Fruit fly (Drosophila melanogaster) whole organism, embryonic: ENCODE results near the gene CG6959.
A peak's percentile ranks its signal among the peaks of the same experiment; 100 is the strongest.

Experiments
- CG10462 ChIP-seq: fragments of 200-800 bp; sonication (Bioruptor generic); optimal IDR thresholded peaks from 2 replicates; lab custom pipeline; 2016; ENCODE audit warnings: missing biosample characterization, missing genetic modification characterization
- CG10654 ChIP-seq: fragments of 200-800 bp; sonication (Bioruptor generic); optimal IDR thresholded peaks from 2 replicates; lab custom pipeline; 2016; ENCODE audit warnings: missing biosample characterization, missing genetic modification characterization
- CG11093 ChIP-seq: fragments of 200-800 bp; sonication (Bioruptor generic); IDR thresholded peaks from 3 replicates; pipeline ENCODE4 v1.3.6; 2022; ENCODE audit warnings: missing biosample characterization, missing genetic modification characterization
- CG12299 ChIP-seq: fragments of 200-800 bp; sonication (Bioruptor generic); optimal IDR thresholded peaks from 2 replicates; lab custom pipeline; 2018; ENCODE audit warnings: missing biosample characterization, mild to moderate bottlenecking, missing genetic modification characterization
- CG13894 ChIP-seq: fragments of 200-800 bp; sonication (Bioruptor generic); optimal IDR thresholded peaks from 3 replicates; lab custom pipeline; 2018; ENCODE audit warnings: missing biosample characterization, mild to moderate bottlenecking, missing genetic modification characterization, moderate library complexity
- CG14667 ChIP-seq: fragments of 200-800 bp; sonication (Bioruptor generic); IDR thresholded peaks from 2 replicates; pipeline ENCODE4 v1.3.6; 2022; ENCODE audit warnings: missing biosample characterization, missing genetic modification characterization
- CG17186 ChIP-seq: fragments of 200-800 bp; sonication (Bioruptor generic); optimal IDR thresholded peaks from 3 replicates; lab custom pipeline; 2017; ENCODE audit warnings: missing biosample characterization, missing genetic modification reagents, missing genetic modification characterization
- CG1792 ChIP-seq: fragments of 200-800 bp; sonication (Bioruptor generic); optimal IDR thresholded peaks from 2 replicates; lab custom pipeline; 2016; ENCODE audit warnings: missing biosample characterization, missing genetic modification characterization
- CG42726 ChIP-seq: fragments of 200-800 bp; sonication (Bioruptor generic); IDR thresholded peaks from 2 replicates; pipeline ENCODE4 v1.3.6; 2022; ENCODE audit warnings: missing biosample characterization, missing genetic modification characterization; ENCODE audit not compliant: partially characterized antibody
- CG4854 ChIP-seq: fragments of 200-800 bp; sonication (Bioruptor generic); optimal IDR thresholded peaks from 2 replicates; lab custom pipeline; 2016; ENCODE audit warnings: missing biosample characterization, missing genetic modification characterization, inconsistent platforms
- CG5180 ChIP-seq: fragments of 200-800 bp; sonication (Bioruptor generic); optimal IDR thresholded peaks from 3 replicates; lab custom pipeline; 2017; ENCODE audit warnings: missing biosample characterization, missing genetic modification characterization, mild to moderate bottlenecking, moderate library complexity, missing genetic modification reagents
- CG5953 ChIP-seq: fragments of 200-800 bp; sonication (Bioruptor generic); IDR thresholded peaks from 2 replicates; pipeline ENCODE4 v1.3.6; 2022; ENCODE audit warnings: missing biosample characterization, missing genetic modification characterization
- CG7556 ChIP-seq: fragments of 200-800 bp; sonication (Bioruptor generic); optimal IDR thresholded peaks from 2 replicates; lab custom pipeline; 2017; ENCODE audit warnings: missing biosample characterization, mild to moderate bottlenecking, missing genetic modification characterization
- CG8388 ChIP-seq: fragments of 200-800 bp; sonication (Bioruptor generic); optimal IDR thresholded peaks from 2 replicates; lab custom pipeline; 2019; ENCODE audit warnings: missing biosample characterization, mild to moderate bottlenecking, missing genetic modification characterization, moderate library complexity
- CkIIα-i1 ChIP-seq: fragments of 200-800 bp; sonication (Bioruptor generic); IDR thresholded peaks from 2 replicates; pipeline ENCODE4 v1.3.6; 2022; ENCODE audit warnings: missing biosample characterization, missing genetic modification characterization
- D ChIP-seq, 2 experiments: fragments of 200-800 bp in 1 of 2; fragments of >200 bp in 1 of 2; sonication (Bioruptor generic) in 1 of 2; optimal IDR thresholded peaks; 2 replicates in 1 of 2; 3 replicates in 1 of 2; lab custom pipeline; 2017; ENCODE audit warnings: mild to moderate bottlenecking in 1 of 2, missing biosample characterization in 1 of 2, missing genetic modification characterization in 1 of 2, missing genetic modification reagents in 1 of 2
- Dfd ChIP-seq, 2 experiments: fragments of >200 bp; optimal IDR thresholded peaks; 2 replicates each; lab custom pipeline; 2017; ENCODE audit warnings: missing biosample characterization in 2 of 2, missing genetic modification characterization in 2 of 2
- Dip3 ChIP-seq: fragments of 200-800 bp; sonication (Bioruptor generic); optimal IDR thresholded peaks from 3 replicates; lab custom pipeline; 2016; ENCODE audit warnings: missing biosample characterization, missing genetic modification characterization
- Fer2 ChIP-seq: fragments of 200-800 bp; sonication (Bioruptor generic); optimal IDR thresholded peaks from 2 replicates; lab custom pipeline; 2018; ENCODE audit warnings: missing biosample characterization, mild to moderate bottlenecking, missing genetic modification characterization, moderate library complexity
- GATAe ChIP-seq: fragments of 200-800 bp; sonication (Bioruptor generic); conservative IDR thresholded peaks from 2 replicates; pipeline ENCODE4 v1.3.6; 2022; ENCODE audit warnings: missing biosample characterization, missing genetic modification characterization
- HLH3B ChIP-seq: fragments of 200-800 bp; sonication (Bioruptor generic); IDR thresholded peaks from 2 replicates; pipeline ENCODE4 v1.3.6; 2022; ENCODE audit warnings: missing biosample characterization, missing genetic modification characterization
- Hr39 ChIP-seq: fragments of >200 bp; optimal IDR thresholded peaks from 2 replicates; lab custom pipeline; 2017
- MBD-R2 ChIP-seq: fragments of 200-800 bp; sonication (Bioruptor generic); IDR thresholded peaks from 2 replicates; pipeline ENCODE4 v1.3.6; 2022; ENCODE audit warnings: missing biosample characterization, missing genetic modification characterization
- Med ChIP-seq: fragments of 200-800 bp; sonication (Bioruptor generic); peaks from one replicate; lab custom pipeline; 2016; ENCODE audit warnings: missing biosample characterization, missing genetic modification characterization, mild to moderate bottlenecking, inconsistent platforms, moderate library complexity
- Meics ChIP-seq: fragments of 200-800 bp; sonication (Bioruptor generic); optimal IDR thresholded peaks from 2 replicates; lab custom pipeline; 2017; ENCODE audit warnings: missing biosample characterization, mild to moderate bottlenecking, missing genetic modification characterization
- Neu2 ChIP-seq: fragments of 200-800 bp; sonication (Bioruptor generic); optimal IDR thresholded peaks from 3 replicates; lab custom pipeline; 2016; ENCODE audit warnings: missing biosample characterization, missing genetic modification characterization, borderline replicate concordance
- Oli ChIP-seq: fragments of 200-800 bp; sonication (Bioruptor generic); optimal IDR thresholded peaks from 2 replicates; lab custom pipeline; 2018; ENCODE audit warnings: missing biosample characterization, mild to moderate bottlenecking, missing genetic modification characterization, moderate library complexity
- Ptx1 ChIP-seq: fragments of 200-800 bp; sonication (Bioruptor generic); IDR thresholded peaks from 2 replicates; pipeline ENCODE4 v1.3.6; 2022; ENCODE audit warnings: missing biosample characterization, missing genetic modification characterization
- Ssrp ChIP-seq: fragments of 200-800 bp; sonication (Bioruptor generic); optimal IDR thresholded peaks from 2 replicates; lab custom pipeline; 2018; ENCODE audit warnings: missing biosample characterization, mild to moderate bottlenecking, missing genetic modification characterization, moderate library complexity
- az2 ChIP-seq: fragments of 200-800 bp; sonication (Bioruptor generic); optimal IDR thresholded peaks from 3 replicates; lab custom pipeline; 2016; ENCODE audit warnings: missing biosample characterization, missing genetic modification characterization
- cato ChIP-seq: fragments of 200-800 bp; sonication (Bioruptor generic); optimal IDR thresholded peaks from 2 replicates; lab custom pipeline; 2016; ENCODE audit warnings: missing biosample characterization, missing genetic modification characterization, borderline replicate concordance
- ewg ChIP-seq: fragments of 200-800 bp; sonication (Bioruptor generic); optimal IDR thresholded peaks from 3 replicates; lab custom pipeline; 2017; ENCODE audit warnings: mild to moderate bottlenecking, missing biosample characterization, missing genetic modification reagents, missing genetic modification characterization
- eyg ChIP-seq: fragments of 200-800 bp; sonication (Bioruptor generic); optimal IDR thresholded peaks from 3 replicates; lab custom pipeline; 2016; ENCODE audit warnings: missing biosample characterization, missing genetic modification characterization
- fd3F ChIP-seq: fragments of 200-800 bp; sonication (Bioruptor generic); optimal IDR thresholded peaks from 2 replicates; lab custom pipeline; 2018; ENCODE audit warnings: missing biosample characterization, mild to moderate bottlenecking, missing genetic modification characterization, moderate library complexity
- fd96Cb ChIP-seq: fragments of 200-800 bp; sonication (Bioruptor generic); optimal IDR thresholded peaks from 2 replicates; lab custom pipeline; 2018; ENCODE audit warnings: missing biosample characterization, mild to moderate bottlenecking, missing genetic modification characterization, moderate library complexity
- hb ChIP-seq: fragments of 200-800 bp; sonication (Bioruptor generic); IDR thresholded peaks from 3 replicates; pipeline ENCODE4 v1.3.6; 2022; ENCODE audit warnings: missing biosample characterization, missing genetic modification characterization; ENCODE audit not compliant: partially characterized antibody
- jing ChIP-seq: fragments of 200-800 bp; sonication (Bioruptor generic); optimal IDR thresholded peaks from 2 replicates; lab custom pipeline; 2018; ENCODE audit warnings: missing biosample characterization, mild to moderate bottlenecking, missing genetic modification characterization
- lola ChIP-seq, 3 experiments: fragments of >200 bp in 2 of 3; fragments of 200-800 bp in 1 of 3; sonication (Bioruptor generic) in 1 of 3; optimal IDR thresholded peaks; 2 replicates each; lab custom pipeline; 2017 to 2019; ENCODE audit warnings: missing biosample characterization in 3 of 3, missing genetic modification characterization in 3 of 3, mild to moderate bottlenecking in 1 of 3, moderate library complexity in 1 of 3
- mam ChIP-seq: fragments of 200-800 bp; sonication (Bioruptor generic); optimal IDR thresholded peaks from 3 replicates; lab custom pipeline; 2016; ENCODE audit warnings: missing biosample characterization, missing genetic modification characterization
- nerfin-1 ChIP-seq: fragments of 200-800 bp; sonication (Bioruptor generic); optimal IDR thresholded peaks from 3 replicates; lab custom pipeline; 2019; ENCODE audit warnings: missing biosample characterization, mild to moderate bottlenecking, missing genetic modification characterization, moderate library complexity
- org-1 ChIP-seq: fragments of 200-800 bp; sonication (Bioruptor generic); optimal IDR thresholded peaks from 2 replicates; lab custom pipeline; 2017; ENCODE audit warnings: missing biosample characterization, missing genetic modification characterization
- peb ChIP-seq: fragments of 200-800 bp; sonication (Bioruptor generic); IDR thresholded peaks from 2 replicates; pipeline ENCODE4 v1.3.6; 2022; ENCODE audit warnings: missing biosample characterization, missing genetic modification characterization
- pfk ChIP-seq: fragments of 200-800 bp; sonication (Bioruptor generic); optimal IDR thresholded peaks from 2 replicates; lab custom pipeline; 2018; ENCODE audit warnings: missing biosample characterization, mild to moderate bottlenecking, missing genetic modification characterization, moderate library complexity
- pum ChIP-seq: fragments of 200-800 bp; sonication (Bioruptor generic); optimal IDR thresholded peaks from 2 replicates; lab custom pipeline; 2016; ENCODE audit warnings: missing biosample characterization, missing genetic modification characterization
- ranshi ChIP-seq: fragments of 200-800 bp; sonication (Bioruptor generic); IDR thresholded peaks from 2 replicates; pipeline ENCODE4 v1.3.6; 2022; ENCODE audit warnings: missing biosample characterization, missing genetic modification characterization
- sr ChIP-seq: fragments of 200-800 bp; sonication (Bioruptor generic); IDR thresholded peaks from 3 replicates; pipeline ENCODE4 v1.3.6; 2022; ENCODE audit warnings: missing biosample characterization, missing genetic modification characterization
- ssp ChIP-seq: fragments of 200-800 bp; sonication (Bioruptor generic); IDR thresholded peaks from 2 replicates; pipeline ENCODE4 v1.3.6; 2022; ENCODE audit warnings: missing biosample characterization, missing genetic modification characterization
- vfl ChIP-seq: fragments of 200-800 bp; sonication (Bioruptor generic); optimal IDR thresholded peaks from 2 replicates; lab custom pipeline; 2016; ENCODE audit warnings: missing biosample characterization, missing genetic modification characterization

The CG6959 gene

DNA sequence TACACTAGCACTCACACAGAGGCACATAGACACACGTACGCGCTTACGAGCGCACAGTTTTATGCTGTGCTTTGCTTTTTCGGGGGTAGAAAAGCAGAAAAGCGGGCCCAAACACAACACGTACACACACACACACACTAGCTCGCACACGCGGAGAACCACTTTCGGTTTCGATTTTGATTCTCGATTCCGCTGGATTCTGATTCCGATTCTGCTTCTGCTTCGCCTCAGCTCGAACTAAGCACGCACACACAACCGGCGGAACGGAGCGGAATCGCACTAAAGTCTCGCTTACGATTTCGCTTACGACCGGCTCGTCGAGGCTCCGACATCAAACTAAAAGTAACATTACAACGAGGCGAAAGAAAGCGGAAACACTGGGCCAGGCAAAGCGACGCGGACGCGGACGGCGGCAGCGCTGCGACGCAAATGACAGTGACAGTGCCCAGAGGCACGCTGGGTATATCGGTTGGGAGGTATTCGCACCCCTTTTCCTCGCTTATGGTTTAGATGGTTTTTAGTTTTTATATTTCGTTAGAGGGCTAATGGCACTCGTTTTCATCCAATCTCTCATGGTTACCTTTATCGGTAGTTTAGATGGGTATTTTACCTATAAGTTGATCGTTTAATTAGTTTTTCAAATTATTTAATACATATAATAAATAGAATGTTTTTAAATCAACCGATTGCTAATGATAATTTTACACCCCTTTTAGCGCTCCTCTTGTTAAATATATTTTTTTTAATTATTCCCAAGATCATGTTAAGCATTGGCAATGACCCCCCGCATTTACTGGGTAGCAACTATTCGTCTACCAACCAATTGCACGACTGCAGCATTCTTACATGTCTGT, 91.0 kb downstream of the CG6959 start:
- TF ChIP-seq Med (GFP tag; lab: Kevin White, UChicago) (peak; percentile 94), pum (GFP tag; lab: Kevin White, UChicago) (no peak), lola (GFP tag; optimal IDR thresholded peaks at IDR 0.05; lab: Kevin White, UChicago) (peak in 2 of 3 experiments; percentile 5 to 87), MBD-R2 (GFP tag; lab: Robert Waterston, UW) (0 out of 2 replicates have a peak, but pooled peaks have one; percentile 8), cato (GFP tag; lab: Kevin White, UChicago) (peak; percentile 42), Meics (GFP tag; lab: Kevin White, UChicago) (peak; percentile 66), jing (GFP tag; lab: Kevin White, UChicago) (no peak), nerfin-1 (tag; lab: Kevin White, UChicago) (peak; percentile 61), CG7556 (GFP tag; lab: Kevin White, UChicago) (peak; percentile 92), Dip3 (no peak), CkIIα-i1 (GFP tag; lab: Robert Waterston, UW) (no peak), eyg (GFP tag; lab: Kevin White, UChicago) (peak; percentile 6), mam (GFP tag; lab: Kevin White, UChicago) (peak; percentile 44), ssp (peak; percentile 39), CG5953 (GFP tag; lab: Robert Waterston, UW) (peak; percentile 51; the same call in 1 of the 2 replicates), Ptx1 (GFP tag; lab: Robert Waterston, UW) (peak; percentile 50; the same call in 1 of the 2 replicates), org-1 (GFP tag; lab: Kevin White, UChicago) (peak; percentile 35), fd3F (GFP tag; lab: Kevin White, UChicago) (peak; percentile 27), fd96Cb (tag; lab: Kevin White, UChicago) (peak; percentile 40), GATAe (no peak), CG13894 (tag; lab: Kevin White, UChicago) (peak; percentile 81), ranshi (no peak), Fer2 (tag; lab: Kevin White, UChicago) (no peak), CG10462 (GFP tag; lab: Kevin White, UChicago) (peak; percentile 55), Ssrp (peak; percentile 72), D (optimal IDR thresholded peaks at IDR 0.05; lab: Kevin White, UChicago) (peak; percentile 86), D (GFP tag; optimal IDR thresholded peaks at IDR 0.05; lab: Kevin White, UChicago) (peak; percentile 75), CG5180 (GFP tag; lab: Kevin White, UChicago) (peak; percentile 95), HLH3B (GFP tag; lab: Robert Waterston, UW) (no peak), Dfd (GFP tag; optimal IDR thresholded peaks at IDR 0.05; lab: Kevin White, UChicago) (no peak), CG17186 (no peak), pfk (GFP tag; lab: Kevin White, UChicago) (peak; percentile 88), CG8388 (GFP tag; lab: Kevin White, UChicago) (peak; percentile 44), Hr39 (lab: Kevin White, UChicago) (no peak), CG1792 (GFP tag; lab: Kevin White, UChicago) (peak; percentile 21), peb (GFP tag; lab: Robert Waterston, UW) (no peak), sr (GFP tag; lab: Robert Waterston, UW) (no peak), CG42726 (GFP tag; lab: Robert Waterston, UW) (peak; percentile 57; the same call in 1 of the 2 replicates), CG11093 (GFP tag; lab: Robert Waterston, UW) (peak; percentile 45; the same call in 1 of the 3 replicates), Oli (peak; percentile 77), hb (no peak), CG14667 (GFP tag; lab: Robert Waterston, UW) (0 out of 2 replicates have a peak, but pooled peaks have one; percentile 18), CG4854 (GFP tag; lab: Kevin White, UChicago) (peak; percentile 8), CG10654 (GFP tag; lab: Kevin White, UChicago) (peak; percentile 43), Neu2 (GFP tag; lab: Kevin White, UChicago) (no peak), ewg (peak; percentile 57), CG12299 (peak; percentile 11), az2 (GFP tag; lab: Kevin White, UChicago) (peak; percentile 80), vfl (GFP tag; lab: Kevin White, UChicago) (peak; percentile 16)
